Worm (Caenorhabditis elegans): ENCODE results near the gene ZK1236.9.

- TF ChIP-seq snpc-4 (tag; optimal IDR thresholded peaks at IDR 0.05): no peak
- TF ChIP-seq elt-1 (tag; optimal IDR thresholded peaks at IDR 0.05; ENCODE audit: borderline replicate concordance, insufficient read depth): no peak
- no peak for TF ChIP-seq unc-62 (GFP tag; optimal IDR thresholded peaks at IDR 0.05)
- no peak for TF ChIP-seq ceh-39 (tag; optimal IDR thresholded peaks at IDR 0.05)
- no peak for TF ChIP-seq ztf-11 (tag; optimal IDR thresholded peaks at IDR 0.05)
- no peak for TF ChIP-seq ces-1 (GFP tag; optimal IDR thresholded peaks at IDR 0.05)
Observed at ce11 chrIII:8398411-8398810, 36.6 kb downstream of the ZK1236.9 start, which contains the start of gene ZK353.2.

Data from whole organism, mixed stage, embryonic.